Worm (Caenorhabditis elegans) whole organism, L2 larva: ENCODE measurements around the gene srbc-14.

ENCODE experiments used
- C34F6.9 ChIP-seq: fragments of 150-350 bp; optimal IDR thresholded peaks from 2 replicates; lab custom pipeline; 2014; ENCODE audit warnings: missing biosample characterization, missing genetic modification characterization
- crh-2 ChIP-seq: sonication (generic microtip); optimal IDR thresholded peaks from 2 replicates; lab custom pipeline; 2017; ENCODE audit warnings: missing biosample characterization, missing genetic modification characterization
- dmd-4 ChIP-seq: sonication (generic microtip); optimal IDR thresholded peaks from 2 replicates; lab custom pipeline; 2017; ENCODE audit warnings: missing biosample characterization, missing genetic modification characterization
- elt-1 ChIP-seq: fragments of 150-350 bp; optimal IDR thresholded peaks from 2 replicates; lab custom pipeline; 2014; ENCODE audit warnings: missing biosample characterization, missing genetic modification characterization
- mab-5 ChIP-seq: fragments of 150-350 bp; optimal IDR thresholded peaks from 2 replicates; lab custom pipeline; 2014; ENCODE audit warnings: missing biosample characterization, missing genetic modification characterization
- mbf-1 ChIP-seq: sonication (generic microtip); optimal IDR thresholded peaks from 2 replicates; lab custom pipeline; 2017; ENCODE audit warnings: missing biosample characterization, missing genetic modification characterization
- mdl-1 ChIP-seq, 2 experiments: fragments of 150-350 bp in 1 of 2; sonication (generic microtip) in 1 of 2; optimal IDR thresholded peaks; 2 replicates each; lab custom pipeline; 2017; ENCODE audit warnings: missing biosample characterization in 2 of 2, missing genetic modification characterization in 2 of 2
- nhr-10 ChIP-seq: sonication (generic microtip); optimal IDR thresholded peaks from 2 replicates; lab custom pipeline; 2017; ENCODE audit warnings: missing biosample characterization, missing genetic modification characterization
- nhr-129 ChIP-seq: fragments of 150-350 bp; optimal IDR thresholded peaks from 2 replicates; lab custom pipeline; 2014; ENCODE audit warnings: missing biosample characterization, missing genetic modification characterization
- nhr-21 ChIP-seq: fragments of 150-350 bp; optimal IDR thresholded peaks from 2 replicates; lab custom pipeline; 2014; ENCODE audit warnings: missing biosample characterization, missing genetic modification characterization
- peb-1 ChIP-seq: fragments of 150-350 bp; optimal IDR thresholded peaks from 2 replicates; lab custom pipeline; 2014; ENCODE audit warnings: missing biosample characterization, missing genetic modification characterization
- sem-4 ChIP-seq: fragments of 150-350 bp; optimal IDR thresholded peaks from 2 replicates; lab custom pipeline; 2014; ENCODE audit warnings: missing biosample characterization, missing genetic modification reagents, missing genetic modification characterization
- sma-3 ChIP-seq: sonication (generic microtip); optimal IDR thresholded peaks from 2 replicates; lab custom pipeline; 2016; ENCODE audit warnings: missing genetic modification reagents, missing genetic modification characterization, missing compliant biosample characterization
- ztf-4 ChIP-seq: fragments of 150-350 bp; optimal IDR thresholded peaks from 2 replicates; lab custom pipeline; 2014; ENCODE audit warnings: missing biosample characterization, missing genetic modification characterization

Gene srbc-14

ce11 chrV:17022613-17023322 is 48.7 kb downstream of the srbc-14 start, which contains the start of the genes F49H6.8 and F49H6.5:
TSS of gene F49H6.8 (minus strand) at chrV:17022663.
TSS of gene F49H6.5 (plus strand) at chrV:17023241.
- no peak for TF ChIP-seq C34F6.9 (tag; lab: Kevin White, UChicago)

DNA sequence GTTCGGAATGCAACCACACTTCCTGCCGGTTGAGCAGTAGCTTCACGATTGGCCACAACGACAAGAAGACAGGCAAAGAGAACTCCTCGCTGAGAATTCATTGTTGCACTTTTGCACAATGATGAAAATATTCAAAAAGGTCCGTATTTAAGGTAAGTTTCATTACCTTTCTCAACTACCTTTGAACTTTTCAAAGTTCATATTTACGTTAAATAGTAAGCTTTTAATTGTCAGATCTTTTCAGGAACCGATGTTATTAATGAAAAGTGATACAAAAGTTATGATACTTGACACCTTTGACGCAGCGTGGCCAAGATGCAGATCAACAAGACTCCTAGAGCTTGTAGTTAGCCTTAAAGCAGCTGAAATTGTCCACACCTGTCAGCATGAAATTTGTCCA is 50.1 kb downstream of the srbc-14 start, which contains the start of gene F49H6.12:
F49H6.12 (minus strand) TSS at position 101 of the 400 bp plus-strand sequence.
- no peak for TF ChIP-seq sma-3
- TF ChIP-seq elt-1 (tag; lab: Kevin White, UChicago): no peak
- no peak for TF ChIP-seq nhr-10 (tag; lab: Kevin White, UChicago)
- TF ChIP-seq peb-1 (tag; lab: Kevin White, UChicago): no peak
- no peak for TF ChIP-seq mdl-1 (tag; optimal IDR thresholded peaks at IDR 0.05; lab: Kevin White, UChicago)
- TF ChIP-seq C34F6.9 (tag; lab: Kevin White, UChicago): no peak
- TF ChIP-seq mbf-1: no peak
- TF ChIP-seq nhr-21: no peak
- no peak for TF ChIP-seq nhr-129 (tag; lab: Kevin White, UChicago)
- no peak for TF ChIP-seq ztf-4 (tag; lab: Kevin White, UChicago)
- no peak for TF ChIP-seq dmd-4 (tag; lab: Kevin White, UChicago)
- no peak for TF ChIP-seq crh-2 (tag; lab: Kevin White, UChicago)
- TF ChIP-seq mab-5 (tag; lab: Kevin White, UChicago): no peak
- TF ChIP-seq sem-4 (tag; lab: Kevin White, UChicago): no peak
